Fruit fly (Drosophila melanogaster) whole organism, embryonic: ENCODE measurements around the gene Cep290.
A peak's percentile ranks its signal among the peaks of the same experiment; 100 is the strongest.

ENCODE experiments used
- Adf1 ChIP-seq: fragments of 200-800 bp; sonication (Bioruptor generic); IDR thresholded peaks from 2 replicates; pipeline ENCODE4 v1.3.6; 2022; ENCODE audit warnings: missing biosample characterization, missing genetic modification characterization
- Aef1 ChIP-seq: fragments of 200-800 bp; sonication (Bioruptor generic); IDR thresholded peaks from 3 replicates; pipeline ENCODE4 v1.3.6; 2022; ENCODE audit warnings: missing biosample characterization, missing genetic modification characterization
- Blimp-1 ChIP-seq: fragments of 200-800 bp; sonication (Bioruptor generic); optimal IDR thresholded peaks from 3 replicates; lab custom pipeline; 2018; ENCODE audit warnings: missing biosample characterization, missing genetic modification characterization, mild to moderate bottlenecking, moderate library complexity, missing genetic modification reagents
- CG10543 ChIP-seq: fragments of 200-800 bp; sonication (Bioruptor generic); optimal IDR thresholded peaks from 3 replicates; lab custom pipeline; 2017; ENCODE audit warnings: missing biosample characterization, mild to moderate bottlenecking, missing genetic modification characterization, moderate library complexity
- CG10959 ChIP-seq: fragments of 200-800 bp; sonication (Bioruptor generic); IDR thresholded peaks from 2 replicates; pipeline ENCODE4 v1.3.6; 2022; ENCODE audit warnings: missing biosample characterization, missing genetic modification characterization
- CG11247 ChIP-seq: fragments of 200-800 bp; sonication (Bioruptor generic); IDR thresholded peaks from 2 replicates; pipeline ENCODE4 v1.3.6; 2022; ENCODE audit warnings: missing biosample characterization, missing genetic modification characterization
- CG11695 ChIP-seq: fragments of 200-800 bp; sonication (Bioruptor generic); IDR thresholded peaks from 3 replicates; pipeline ENCODE4 v1.3.6; 2022; ENCODE audit warnings: missing biosample characterization, missing genetic modification characterization
- CG11723 ChIP-seq: fragments of 200-800 bp; sonication (Bioruptor generic); optimal IDR thresholded peaks from 2 replicates; lab custom pipeline; 2017; ENCODE audit warnings: missing biosample characterization, mild to moderate bottlenecking, missing genetic modification characterization
- CG12769 ChIP-seq: fragments of 200-800 bp; sonication (Bioruptor generic); optimal IDR thresholded peaks from 2 replicates; lab custom pipeline; 2019; ENCODE audit warnings: missing biosample characterization, mild to moderate bottlenecking, missing genetic modification characterization, moderate library complexity
- CG13424 ChIP-seq: fragments of 200-800 bp; sonication (Bioruptor generic); optimal IDR thresholded peaks from 2 replicates; lab custom pipeline; 2019; ENCODE audit warnings: missing biosample characterization, mild to moderate bottlenecking, missing genetic modification characterization, moderate library complexity
- CG15514 ChIP-seq: fragments of 200-800 bp; sonication (Bioruptor generic); optimal IDR thresholded peaks from 3 replicates; lab custom pipeline; 2017; ENCODE audit warnings: missing biosample characterization, missing genetic modification characterization, mild to moderate bottlenecking, moderate library complexity, missing genetic modification reagents
- CG17328 ChIP-seq: fragments of 200-800 bp; sonication (Bioruptor generic); IDR thresholded peaks from 2 replicates; pipeline ENCODE4 v1.3.6; 2022; ENCODE audit warnings: missing biosample characterization, missing genetic modification characterization
- CG17359 ChIP-seq: fragments of 200-800 bp; sonication (Bioruptor generic); optimal IDR thresholded peaks from 3 replicates; lab custom pipeline; 2018; ENCODE audit warnings: missing biosample characterization, mild to moderate bottlenecking, missing genetic modification characterization, moderate library complexity
- CG30020 ChIP-seq: fragments of 200-800 bp; optimal IDR thresholded peaks from 2 replicates; lab custom pipeline; 2019; ENCODE audit warnings: missing biosample characterization, mild to moderate bottlenecking, missing genetic modification characterization, moderate library complexity
- CG3726 ChIP-seq: fragments of 200-800 bp; sonication (Bioruptor generic); IDR thresholded peaks from 3 replicates; pipeline ENCODE4, ENCODE4 v1.3.6; 2022; ENCODE audit warnings: missing biosample characterization, missing genetic modification characterization
- CG4404 ChIP-seq: fragments of 200-800 bp; sonication (Bioruptor generic); IDR thresholded peaks from 2 replicates; pipeline ENCODE4 v1.3.6; 2022; ENCODE audit warnings: missing biosample characterization, missing genetic modification characterization
- CG4854 ChIP-seq: fragments of 200-800 bp; sonication (Bioruptor generic); optimal IDR thresholded peaks from 2 replicates; lab custom pipeline; 2016; ENCODE audit warnings: missing biosample characterization, missing genetic modification characterization, inconsistent platforms
- CG6272 ChIP-seq: fragments of 200-800 bp; sonication (Bioruptor generic); IDR thresholded peaks from 2 replicates; pipeline ENCODE4 v1.3.6; 2022; ENCODE audit warnings: missing biosample characterization, missing genetic modification characterization
- CG6854 ChIP-seq: fragments of 200-800 bp; sonication (Bioruptor generic); optimal IDR thresholded peaks from 3 replicates; lab custom pipeline; 2017; ENCODE audit warnings: missing biosample characterization, mild to moderate bottlenecking, missing genetic modification characterization
- CG7271 ChIP-seq: fragments of 200-800 bp; sonication (Bioruptor generic); optimal IDR thresholded peaks from 2 replicates; lab custom pipeline; 2018; ENCODE audit warnings: missing biosample characterization, mild to moderate bottlenecking, missing genetic modification characterization, moderate library complexity
- CG7839 ChIP-seq: fragments of 200-800 bp; sonication (Bioruptor generic); optimal IDR thresholded peaks from 3 replicates; lab custom pipeline; 2018; ENCODE audit warnings: missing biosample characterization, mild to moderate bottlenecking, missing genetic modification characterization, moderate library complexity
- CG8924 ChIP-seq: fragments of 200-800 bp; optimal IDR thresholded peaks from 3 replicates; lab custom pipeline; 2019; ENCODE audit warnings: missing biosample characterization, mild to moderate bottlenecking, missing genetic modification characterization, moderate library complexity
- D19A ChIP-seq: fragments of 200-800 bp; optimal IDR thresholded peaks from 3 replicates; lab custom pipeline; 2019; ENCODE audit warnings: missing biosample characterization, mild to moderate bottlenecking, missing genetic modification characterization, moderate library complexity
- H15 ChIP-seq: fragments of 200-800 bp; sonication (Bioruptor generic); IDR thresholded peaks from 3 replicates; pipeline ENCODE4 v1.3.6; 2022; ENCODE audit warnings: missing biosample characterization, missing genetic modification characterization
- Hr78 ChIP-seq, 2 experiments: fragments of 200-800 bp in 1 of 2; fragments of >200 bp in 1 of 2; sonication (Bioruptor generic) in 1 of 2; optimal IDR thresholded peaks; 2 replicates each; lab custom pipeline; 2017 to 2019; ENCODE audit warnings: missing biosample characterization in 2 of 2, missing genetic modification characterization in 2 of 2, mild to moderate bottlenecking in 1 of 2, moderate library complexity in 1 of 2
- MBD-R2 ChIP-seq: fragments of 200-800 bp; sonication (Bioruptor generic); IDR thresholded peaks from 2 replicates; pipeline ENCODE4 v1.3.6; 2022; ENCODE audit warnings: missing biosample characterization, missing genetic modification characterization
- Nf-YA ChIP-seq: fragments of 200-800 bp; sonication (Bioruptor generic); IDR thresholded peaks from 2 replicates; pipeline ENCODE4 v1.3.6; 2022; ENCODE audit warnings: missing biosample characterization, missing genetic modification characterization
- NfI ChIP-seq: fragments of 200-800 bp; sonication (Bioruptor generic); optimal IDR thresholded peaks from 3 replicates; lab custom pipeline; 2018; ENCODE audit warnings: missing biosample characterization, mild to moderate bottlenecking, missing genetic modification characterization, moderate library complexity
- Rfx ChIP-seq: fragments of 200-800 bp; sonication (Bioruptor generic); IDR thresholded peaks from 2 replicates; pipeline ENCODE4 v1.3.6; 2022; ENCODE audit warnings: missing biosample characterization, missing genetic modification characterization
- Sox100B ChIP-seq: fragments of 200-800 bp; sonication (Bioruptor generic); optimal IDR thresholded peaks from 3 replicates; lab custom pipeline; 2018; ENCODE audit warnings: missing biosample characterization, mild to moderate bottlenecking, missing genetic modification characterization
- Sry-β ChIP-seq: fragments of 200-800 bp; sonication (Bioruptor generic); optimal IDR thresholded peaks from 2 replicates; lab custom pipeline; 2018; ENCODE audit warnings: missing biosample characterization, mild to moderate bottlenecking, missing genetic modification characterization, moderate library complexity
- Xrp1 ChIP-seq: fragments of 200-800 bp; sonication (Bioruptor generic); IDR thresholded peaks from 2 replicates; pipeline ENCODE4 v1.3.6; 2022; ENCODE audit warnings: missing biosample characterization, missing genetic modification characterization
- aop ChIP-seq: fragments of 200-800 bp; sonication (Bioruptor generic); IDR thresholded peaks from 2 replicates; pipeline ENCODE4 v1.3.6; 2022; ENCODE audit warnings: missing biosample characterization, missing genetic modification characterization
- ap ChIP-seq: fragments of 200-800 bp; sonication (Bioruptor generic); IDR thresholded peaks from 2 replicates; pipeline ENCODE4 v1.3.6; 2022; ENCODE audit warnings: missing biosample characterization, missing genetic modification characterization
- bab2 ChIP-seq: fragments of 200-800 bp; sonication (Bioruptor generic); optimal IDR thresholded peaks from 2 replicates; lab custom pipeline; 2016; ENCODE audit warnings: missing biosample characterization, missing genetic modification characterization
- caup ChIP-seq: fragments of 200-800 bp; sonication (Bioruptor generic); optimal IDR thresholded peaks from 3 replicates; lab custom pipeline; 2017; ENCODE audit warnings: missing biosample characterization, mild to moderate bottlenecking, missing genetic modification characterization, moderate library complexity; ENCODE audit not compliant: severe bottlenecking
- dimm ChIP-seq: fragments of 200-800 bp; sonication (Bioruptor generic); IDR thresholded peaks from 2 replicates; pipeline ENCODE4 v1.3.6; 2022; ENCODE audit warnings: missing biosample characterization, missing genetic modification characterization
- dysf ChIP-seq: fragments of 200-800 bp; sonication (Bioruptor generic); IDR thresholded peaks from 3 replicates; pipeline ENCODE4 v1.3.6; 2022; ENCODE audit warnings: missing biosample characterization, missing genetic modification characterization
- eve ChIP-seq, 2 experiments: fragments of >200 bp; optimal IDR thresholded peaks; 2 replicates each; lab custom pipeline; 2017; ENCODE audit warnings: missing biosample characterization in 2 of 2, missing genetic modification characterization in 2 of 2
- fd96Cb ChIP-seq: fragments of 200-800 bp; sonication (Bioruptor generic); optimal IDR thresholded peaks from 2 replicates; lab custom pipeline; 2018; ENCODE audit warnings: missing biosample characterization, mild to moderate bottlenecking, missing genetic modification characterization, moderate library complexity
- gt ChIP-seq: fragments of 200-800 bp; sonication (Bioruptor generic); IDR thresholded peaks from 2 replicates; pipeline ENCODE4 v1.3.6; 2022; ENCODE audit warnings: missing biosample characterization, missing genetic modification characterization
- h ChIP-seq: fragments of >200 bp; optimal IDR thresholded peaks from 2 replicates; lab custom pipeline; 2017
- hb ChIP-seq: fragments of 200-800 bp; sonication (Bioruptor generic); IDR thresholded peaks from 3 replicates; pipeline ENCODE4 v1.3.6; 2022; ENCODE audit warnings: missing biosample characterization, missing genetic modification characterization; ENCODE audit not compliant: partially characterized antibody
- phol ChIP-seq: fragments of 200-800 bp; sonication (Bioruptor generic); optimal IDR thresholded peaks from 3 replicates; lab custom pipeline; 2018; ENCODE audit warnings: missing biosample characterization, mild to moderate bottlenecking, missing genetic modification characterization, moderate library complexity
- sens-2 ChIP-seq: fragments of 200-800 bp; sonication (Bioruptor generic); IDR thresholded peaks from 2 replicates; pipeline ENCODE4 v1.3.6; 2022; ENCODE audit warnings: missing biosample characterization, missing genetic modification characterization
- tll ChIP-seq, 2 experiments: fragments of 200-800 bp in 1 of 2; fragments of >200 bp in 1 of 2; sonication (Bioruptor generic) in 1 of 2; optimal IDR thresholded peaks; 2 replicates each; lab custom pipeline; 2017 to 2019; ENCODE audit warnings: missing biosample characterization in 2 of 2, missing genetic modification characterization in 2 of 2, mild to moderate bottlenecking in 1 of 2, moderate library complexity in 1 of 2
- ttk ChIP-seq: fragments of 200-800 bp; sonication (Bioruptor generic); IDR thresholded peaks from 2 replicates; pipeline ENCODE4 v2.1.2; 2022; ENCODE audit warnings: missing biosample characterization, missing genetic modification characterization

Gene Cep290

dm6 chr3L:815234-816200 lies 28.2 kb upstream of the Cep290 start (continued):
- TF ChIP-seq tll (GFP tag; optimal IDR thresholded peaks at IDR 0.05; lab: Kevin White, UChicago) (no peak), dimm (GFP tag; lab: Robert Waterston, UW) (peak; percentile 44; the same call in 1 of the 2 replicates), MBD-R2 (GFP tag; lab: Robert Waterston, UW) (peak; percentile 26; the same call in 1 of the 2 replicates), CG30020 (tag; lab: Kevin White, UChicago) (no peak), sens-2 (GFP tag; lab: Robert Waterston, UW) (0 out of 2 replicates have a peak, but pooled peaks have one; percentile 17), gt (no peak), Sox100B (GFP tag; lab: Kevin White, UChicago) (peak; percentile 35), phol (tag; lab: Kevin White, UChicago) (peak; percentile 20), CG12769 (peak; percentile 64), H15 (peak; percentile 46; the same call in 1 of the 3 replicates), Sry-β (GFP tag; lab: Kevin White, UChicago) (no peak), ap (0 out of 2 replicates have a peak, but pooled peaks have one; percentile 33), CG7271 (tag; lab: Kevin White, UChicago) (no peak), CG8924 (peak; percentile 44), bab2 (GFP tag; lab: Kevin White, UChicago) (no peak), CG7839 (tag; lab: Kevin White, UChicago) (peak; percentile 52), Rfx (GFP tag; lab: Robert Waterston, UW) (peak; percentile 47), Hr78 (GFP tag; optimal IDR thresholded peaks at IDR 0.05; lab: Kevin White, UChicago) (peak in 1 of 2 experiments; percentile 30), CG4854 (no peak), Nf-YA (GFP tag; lab: Robert Waterston, UW) (peak; percentile 44; the same call in 1 of the 2 replicates), CG4404 (GFP tag; lab: Robert Waterston, UW) (no peak), CG6854 (no peak), hb (GFP tag; lab: Robert Waterston, UW) (0 out of 3 replicates have a peak, but pooled peaks have one; percentile 48), Blimp-1 (GFP tag; lab: Kevin White, UChicago) (peak; percentile 61), CG6272 (GFP tag; lab: Robert Waterston, UW) (no peak), Aef1 (GFP tag; lab: Robert Waterston, UW) (peak; percentile 32; the same call in 1 of the 3 replicates), CG10543 (GFP tag; lab: Kevin White, UChicago) (peak; percentile 7), Xrp1 (peak; percentile 51; the same call in 1 of the 2 replicates), CG17328 (peak; percentile 57), eve (GFP tag; optimal IDR thresholded peaks at IDR 0.05; lab: Kevin White, UChicago) (peak in 1 of 2 experiments; percentile 25), fd96Cb (peak; percentile 38), CG10959 (GFP tag; lab: Robert Waterston, UW) (no peak), dysf (peak; percentile 52; the same call in 2 of the 3 replicates), h (no peak), CG13424 (tag; lab: Kevin White, UChicago) (peak; percentile 60), D19A (tag; lab: Kevin White, UChicago) (peak; percentile 87), CG15514 (GFP tag; lab: Kevin White, UChicago) (no peak), aop (peak; percentile 17; the same call in 1 of the 2 replicates), CG3726 (GFP tag; lab: Robert Waterston, UW) (0 out of 3 replicates have a peak, but pooled peaks have one; percentile 18), CG11695 (GFP tag; lab: Robert Waterston, UW) (peak; percentile 39; the same call in 1 of the 3 replicates), caup (GFP tag; lab: Kevin White, UChicago) (no peak), CG17359 (tag; lab: Kevin White, UChicago) (peak; percentile 64), CG11247 (peak; percentile 20; the same call in 1 of the 2 replicates), CG11723 (GFP tag; lab: Kevin White, UChicago) (no peak), Adf1 (GFP tag; lab: Robert Waterston, UW) (no peak), ttk (GFP tag; lab: Robert Waterston, UW) (peak; percentile 53; the same call in 1 of the 2 replicates), NfI (GFP tag; lab: Kevin White, UChicago) (peak; percentile 40)
